Worm (Caenorhabditis elegans) whole organism, young adult: Measurements from ENCODE around the gene nhr-158.

Experiments
- C17E4.6 ChIP-seq: fragments of 200-800 bp; sonication (Bioruptor generic); IDR thresholded peaks from 2 replicates; pipeline ENCODE4 v1.3.6; 2022; ENCODE audit warnings: missing genetic modification reagents, missing genetic modification characterization, missing compliant biosample characterization
- F37B4.10 ChIP-seq: fragments of 200-800 bp; sonication (Bioruptor generic); IDR thresholded peaks from 2 replicates; pipeline ENCODE4 v1.3.6; 2022; ENCODE audit warnings: missing genetic modification characterization, missing compliant biosample characterization
- ama-1 ChIP-seq, 3 experiments: fragments of 150-350 bp in 1 of 3; sonication (generic microtip) in 2 of 3; optimal IDR thresholded peaks; 2 replicates each; lab custom pipeline; 2014 to 2018; ENCODE audit warnings: missing biosample characterization in 2 of 3, missing genetic modification characterization in 2 of 3, missing genetic modification reagents in 2 of 3
- attf-3 ChIP-seq: fragments of 200-800 bp; sonication (Bioruptor generic); conservative IDR thresholded peaks from 2 replicates; pipeline ENCODE4 v1.3.6; 2022; ENCODE audit warnings: missing genetic modification reagents, missing genetic modification characterization, missing compliant biosample characterization
- bed-2 ChIP-seq: fragments of 200-800 bp; sonication (Bioruptor generic); IDR thresholded peaks from 2 replicates; pipeline ENCODE4 v1.3.6; 2022; ENCODE audit warnings: missing genetic modification reagents, missing genetic modification characterization, missing compliant biosample characterization
- nfya-1 ChIP-seq: sonication (generic microtip); optimal IDR thresholded peaks from 2 replicates; lab custom pipeline; 2017; ENCODE audit warnings: antibody characterized with exemption, missing compliant biosample characterization, missing genetic modification characterization, borderline replicate concordance; ENCODE audit not compliant: insufficient read depth
- unc-62 ChIP-seq: fragments of 150-350 bp; optimal IDR thresholded peaks from 2 replicates; lab custom pipeline; 2014; ENCODE audit warnings: missing biosample characterization, missing genetic modification reagents, missing genetic modification characterization
- zfh-2 ChIP-seq: fragments of 200-800 bp; sonication (Bioruptor generic); conservative IDR thresholded peaks from 2 replicates; pipeline ENCODE4 v1.3.6; 2022; ENCODE audit warnings: missing genetic modification reagents, missing genetic modification characterization, missing compliant biosample characterization

- no peak for TF ChIP-seq nfya-1 (tag; lab: Kevin White, UChicago)
- TF ChIP-seq bed-2 (GFP tag; lab: Robert Waterston, UW), result no peak
- TF ChIP-seq F37B4.10 (GFP tag; lab: Robert Waterston, UW), result no peak
- TF ChIP-seq ama-1 (optimal IDR thresholded peaks at IDR 0.05; lab: Kevin White, UChicago), result no peak
- no peak for TF ChIP-seq ama-1 (GFP tag; optimal IDR thresholded peaks at IDR 0.05; lab: Kevin White, UChicago)
- TF ChIP-seq unc-62, result no peak
- TF ChIP-seq zfh-2, result no peak
- TF ChIP-seq attf-3 (GFP tag; lab: Robert Waterston, UW), result no peak
- no peak for TF ChIP-seq C17E4.6 (GFP tag; lab: Robert Waterston, UW)
Measured at ce11 chrV:3854847-3855246, 19.1 kb downstream of the nhr-158 start, which contains the start of gene nhr-186.
